Worm (Caenorhabditis elegans) whole organism, mixed stage, embryonic: ENCODE data around the gene pef-1.

Experiments
- bed-3 ChIP-seq: fragments of 200-800 bp; sonication (Bioruptor generic); optimal IDR thresholded peaks from 3 replicates; lab custom pipeline; 2018; ENCODE audit warnings: mild to moderate bottlenecking, missing genetic modification characterization, moderate library complexity, missing compliant biosample characterization
- ceh-43 ChIP-seq: fragments of 200-800 bp; sonication (Bioruptor generic); optimal IDR thresholded peaks from 2 replicates; lab custom pipeline; 2018; ENCODE audit warnings: mild to moderate bottlenecking, missing genetic modification characterization, moderate library complexity, missing compliant biosample characterization
- cnd-1 ChIP-seq: fragments of 200-800 bp; sonication (Bioruptor generic); optimal IDR thresholded peaks from 2 replicates; lab custom pipeline; 2018; ENCODE audit warnings: mild to moderate bottlenecking, missing genetic modification characterization, missing compliant biosample characterization
- lin-13 ChIP-seq: fragments of 150-350 bp; optimal IDR thresholded peaks from 2 replicates; lab custom pipeline; 2014; ENCODE audit warnings: missing biosample characterization, missing genetic modification characterization
- mab-5 ChIP-seq: fragments of 150-350 bp; optimal IDR thresholded peaks from 2 replicates; lab custom pipeline; 2014; ENCODE audit warnings: missing biosample characterization, missing genetic modification characterization
- nhr-12 ChIP-seq: fragments of 150-350 bp; optimal IDR thresholded peaks from 2 replicates; lab custom pipeline; 2014; ENCODE audit warnings: missing biosample characterization, missing genetic modification characterization
- pha-4 ChIP-seq: fragments of 150-350 bp; optimal IDR thresholded peaks from 2 replicates; lab custom pipeline; 2018; ENCODE audit warnings: missing biosample characterization, missing genetic modification reagents, missing genetic modification characterization
- snpc-4 ChIP-seq: fragments of 150-350 bp; optimal IDR thresholded peaks from 2 replicates; lab custom pipeline; 2014; ENCODE audit warnings: missing biosample characterization, missing genetic modification characterization
- sptf-1 ChIP-seq: sonication (generic microtip); optimal IDR thresholded peaks from 2 replicates; lab custom pipeline; 2017; ENCODE audit warnings: mild to moderate bottlenecking, missing genetic modification characterization, moderate library complexity, missing compliant biosample characterization
- unc-39 ChIP-seq: fragments of 150-350 bp; optimal IDR thresholded peaks from 2 replicates; lab custom pipeline; 2014; ENCODE audit warnings: missing biosample characterization, missing genetic modification characterization
- unc-62 ChIP-seq: fragments of 150-350 bp; optimal IDR thresholded peaks from 2 replicates; lab custom pipeline; 2014; ENCODE audit warnings: missing biosample characterization, missing genetic modification reagents, missing genetic modification characterization
- ztf-11 ChIP-seq: fragments of 150-350 bp; optimal IDR thresholded peaks from 2 replicates; lab custom pipeline; 2014; ENCODE audit warnings: missing biosample characterization, missing genetic modification characterization

- TF ChIP-seq nhr-12 (tag; lab: Kevin White, UChicago) (no peak), lin-13 (tag; lab: Kevin White, UChicago) (no peak), ztf-11 (tag; lab: Kevin White, UChicago) (no peak), snpc-4 (tag; lab: Kevin White, UChicago) (no peak), unc-62 (GFP tag; lab: Kevin White, UChicago) (no peak), unc-39 (no peak), mab-5 (tag; lab: Kevin White, UChicago) (no peak), bed-3 (GFP tag; lab: Kevin White, UChicago) (no peak), pha-4 (tag; lab: Kevin White, UChicago) (no peak), cnd-1 (tag; lab: Kevin White, UChicago) (no peak), sptf-1 (tag; lab: Kevin White, UChicago) (no peak), ceh-43 (GFP tag; lab: Kevin White, UChicago) (no peak)
Measured at ce11 chrIII:943426-943927, 17.4 kb upstream of the pef-1 start, which contains the start of gene fbxa-59.
